Worm (Caenorhabditis elegans): Measurements from ENCODE around the gene atg-4.2.

The atg-4.2 gene

DNA sequence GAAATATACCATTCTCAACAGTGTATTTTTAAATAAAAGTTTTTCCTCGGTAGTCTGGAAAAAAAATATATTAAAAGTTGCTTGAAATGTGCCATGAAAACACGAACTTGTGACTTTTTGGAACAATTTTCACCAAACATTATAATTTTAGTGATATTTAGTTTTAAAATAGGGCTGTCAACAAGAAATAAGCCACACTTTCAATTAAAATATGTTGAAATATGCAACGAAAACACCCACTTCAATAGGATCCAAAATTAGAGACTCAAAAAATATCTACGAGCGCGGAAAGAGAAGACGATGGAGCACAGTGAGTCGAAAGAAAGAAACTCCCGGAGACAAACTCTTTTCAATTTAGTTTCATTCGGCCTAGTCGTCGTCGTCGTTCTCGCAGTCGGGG lies 25.7 kb downstream of the atg-4.2 start, which contains the start of gene ZK792.12:
ZK792.12 (plus strand) TSS at position 301 of the 400 bp plus-strand sequence.
- TF ChIP-seq flt-1 (GFP tag; IDR thresholded peaks at IDR 0.05) (no peak), aly-1 (tag; optimal IDR thresholded peaks at IDR 0.05) (no peak), tra-4 (tag; optimal IDR thresholded peaks at IDR 0.05) (no peak), tbx-11 (GFP tag; IDR thresholded peaks at IDR 0.05) (no peak), pes-1 (GFP tag; IDR thresholded peaks at IDR 0.05) (no peak), F13C5.2 (tag; optimal IDR thresholded peaks at IDR 0.05) (no peak), ceh-13 (GFP tag; optimal IDR thresholded peaks at IDR 0.05) (no peak), B0310.2 (tag; optimal IDR thresholded peaks at IDR 0.05) (no peak), ets-7 (tag; optimal IDR thresholded peaks at IDR 0.05) (no peak), ceh-36 (tag; optimal IDR thresholded peaks at IDR 0.05) (no peak)

DNA sequence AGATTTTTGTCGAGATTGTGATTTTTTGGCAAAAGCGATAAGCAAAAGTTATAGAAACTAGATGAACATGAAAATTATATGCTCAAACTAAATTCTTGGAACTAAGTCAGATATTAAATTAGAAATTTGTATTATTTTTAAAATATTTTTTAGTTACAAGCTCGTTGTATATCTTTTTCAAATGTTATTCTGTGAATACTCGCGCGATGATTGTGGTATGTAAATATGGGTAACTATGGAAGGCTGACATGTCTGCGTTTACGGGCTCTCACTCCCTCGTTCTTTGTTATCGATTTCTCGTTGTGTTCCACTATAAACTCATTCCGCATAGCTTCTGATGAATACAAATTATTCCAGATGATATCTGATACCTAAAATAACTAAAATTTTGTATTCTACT lies 26.3 kb downstream of the atg-4.2 start, which contains the start of gene ZK792.7:
ZK792.7 (plus strand) TSS at position 301 of the 400 bp plus-strand sequence.
- no peak for TF ChIP-seq flt-1 (GFP tag; IDR thresholded peaks at IDR 0.05)
- TF ChIP-seq sea-1 (GFP tag; conservative IDR thresholded peaks at IDR 0.05): no peak
- no peak for TF ChIP-seq ceh-13 (GFP tag; optimal IDR thresholded peaks at IDR 0.05)
- no peak for TF ChIP-seq tbx-37 (GFP tag; conservative IDR thresholded peaks at IDR 0.05)
- no peak for TF ChIP-seq B0310.2 (tag; optimal IDR thresholded peaks at IDR 0.05)
- no peak for TF ChIP-seq ceh-36 (tag; optimal IDR thresholded peaks at IDR 0.05)
- no peak for TF ChIP-seq aly-1 (tag; optimal IDR thresholded peaks at IDR 0.05)
- TF ChIP-seq tbx-11 (GFP tag; IDR thresholded peaks at IDR 0.05): no peak
- no peak for TF ChIP-seq F13C5.2 (tag; optimal IDR thresholded peaks at IDR 0.05)
- TF ChIP-seq scrt-1 (GFP tag; IDR thresholded peaks at IDR 0.05): no peak
- TF ChIP-seq hnd-1 (tag; optimal IDR thresholded peaks at IDR 0.05): no peak
- no peak for TF ChIP-seq pes-1 (GFP tag; IDR thresholded peaks at IDR 0.05)
- TF ChIP-seq tra-4 (tag; optimal IDR thresholded peaks at IDR 0.05): no peak
- no peak for TF ChIP-seq hmg-4 (GFP tag; optimal IDR thresholded peaks at IDR 0.05)
- no peak for TF ChIP-seq hmbx-1 (tag; optimal IDR thresholded peaks at IDR 0.05)
- TF ChIP-seq ets-7 (tag; optimal IDR thresholded peaks at IDR 0.05): no peak
- TF ChIP-seq ama-1 (optimal IDR thresholded peaks at IDR 0.05): no peak

DNA sequence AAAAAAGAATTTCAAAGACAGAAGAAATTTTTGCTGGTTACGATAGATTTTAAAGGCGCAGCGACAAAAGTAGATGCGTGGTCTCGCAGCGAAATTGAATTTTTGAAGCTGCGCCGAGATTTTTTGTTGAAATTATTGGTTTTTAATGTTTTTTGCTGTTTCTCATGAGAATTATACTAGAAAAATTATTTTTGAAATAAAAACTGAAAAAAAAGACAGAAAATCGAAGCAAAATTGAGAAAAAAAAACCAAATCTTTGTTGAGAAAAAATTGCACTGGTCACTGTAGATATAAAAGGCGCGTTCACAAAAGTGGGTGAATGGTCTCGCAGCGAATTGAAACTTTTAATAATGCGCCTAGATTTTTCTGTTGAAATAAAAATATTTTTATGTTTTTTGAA lies 27.8 kb downstream of the atg-4.2 start:
- no peak for TF ChIP-seq aly-1 (tag; optimal IDR thresholded peaks at IDR 0.05)
- no peak for TF ChIP-seq ceh-13 (GFP tag; optimal IDR thresholded peaks at IDR 0.05)
- TF ChIP-seq tbx-37 (GFP tag; conservative IDR thresholded peaks at IDR 0.05): no peak
- TF ChIP-seq F13C5.2 (tag; optimal IDR thresholded peaks at IDR 0.05): no peak
- TF ChIP-seq ceh-36 (tag; optimal IDR thresholded peaks at IDR 0.05): no peak
- TF ChIP-seq flt-1 (GFP tag; IDR thresholded peaks at IDR 0.05): no peak
- TF ChIP-seq scrt-1 (GFP tag; IDR thresholded peaks at IDR 0.05): no peak

DNA sequence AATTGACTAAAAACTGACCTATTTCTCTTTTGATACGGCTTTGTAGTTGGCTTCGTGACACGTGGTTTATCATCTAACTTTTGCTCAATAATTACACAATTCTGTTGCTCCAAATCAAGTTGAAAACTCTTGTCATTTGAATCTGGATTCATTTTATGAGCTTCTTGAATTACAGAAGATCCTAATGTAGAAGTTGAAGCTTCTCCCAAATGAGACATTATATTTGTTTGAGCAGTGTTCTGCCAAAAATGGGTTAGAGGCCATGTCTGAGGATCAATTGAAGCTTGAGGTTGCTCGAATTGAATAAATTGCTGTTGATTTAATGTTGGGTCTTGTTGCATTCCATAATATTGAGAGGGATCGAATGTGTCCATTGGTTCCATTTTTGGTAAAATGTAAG lies 29.7 kb downstream of the atg-4.2 start:
- TF ChIP-seq ceh-13 (GFP tag; optimal IDR thresholded peaks at IDR 0.05): no peak
- no peak for TF ChIP-seq tbx-37 (GFP tag; conservative IDR thresholded peaks at IDR 0.05)
- TF ChIP-seq scrt-1 (GFP tag; IDR thresholded peaks at IDR 0.05): no peak
- TF ChIP-seq flt-1 (GFP tag; IDR thresholded peaks at IDR 0.05): no peak
- no peak for TF ChIP-seq hnd-1 (tag; optimal IDR thresholded peaks at IDR 0.05)

DNA sequence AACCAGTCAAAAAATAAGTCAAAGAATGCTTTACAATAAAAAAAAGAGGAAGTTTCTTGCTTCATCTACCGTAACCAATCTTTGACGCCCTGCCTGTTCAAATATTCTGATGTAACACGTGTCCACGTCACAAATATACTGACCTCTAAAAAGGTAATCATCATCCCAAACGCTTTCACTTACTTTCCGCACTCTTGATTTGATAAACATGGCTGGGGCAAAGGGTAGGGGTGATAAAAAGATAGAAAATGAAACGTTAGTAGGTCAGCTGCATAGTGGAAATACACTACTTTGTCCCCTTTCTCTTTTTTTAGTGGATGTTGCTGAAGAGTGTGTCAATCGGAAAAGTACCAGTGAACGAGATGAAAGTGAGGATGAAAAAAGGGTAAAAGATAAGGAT lies 32.3 kb downstream of the atg-4.2 start:
- TF ChIP-seq pes-1 (GFP tag; IDR thresholded peaks at IDR 0.05): no peak
- no peak for TF ChIP-seq tbx-11 (GFP tag; IDR thresholded peaks at IDR 0.05)
- no peak for TF ChIP-seq scrt-1 (GFP tag; IDR thresholded peaks at IDR 0.05)
- no peak for TF ChIP-seq hnd-1 (tag; optimal IDR thresholded peaks at IDR 0.05)
- TF ChIP-seq flt-1 (GFP tag; IDR thresholded peaks at IDR 0.05): no peak
- TF ChIP-seq hmg-4 (GFP tag; optimal IDR thresholded peaks at IDR 0.05): no peak
- TF ChIP-seq ceh-13 (GFP tag; optimal IDR thresholded peaks at IDR 0.05): no peak
- TF ChIP-seq tra-4 (tag; optimal IDR thresholded peaks at IDR 0.05): no peak
- no peak for TF ChIP-seq B0310.2 (tag; optimal IDR thresholded peaks at IDR 0.05)
- TF ChIP-seq ceh-36 (tag; optimal IDR thresholded peaks at IDR 0.05): no peak
- no peak for TF ChIP-seq aly-1 (tag; optimal IDR thresholded peaks at IDR 0.05)

DNA sequence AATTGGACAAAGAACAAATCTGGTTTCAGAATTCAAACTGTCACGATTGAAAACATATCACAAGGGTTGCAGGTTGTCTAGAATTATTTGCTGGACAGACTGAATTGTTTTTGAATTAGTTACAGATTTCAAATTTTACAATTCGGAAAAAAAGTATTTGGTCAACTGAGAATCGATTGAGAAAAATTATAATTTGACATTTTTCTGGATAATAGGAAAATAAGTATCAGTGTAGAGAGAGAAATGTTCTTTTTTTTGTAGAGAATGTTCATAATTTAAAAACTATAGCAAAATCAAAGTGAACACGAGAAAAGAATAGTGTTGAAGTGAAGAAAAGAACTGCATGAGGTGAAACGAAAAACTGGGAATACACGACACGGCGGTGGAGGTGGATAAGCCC lies 32.9 kb downstream of the atg-4.2 start, which contains the start of gene dpy-20:
dpy-20 (minus strand) TSS at position 101 of the 400 bp plus-strand sequence.
- TF ChIP-seq ceh-13 (GFP tag; optimal IDR thresholded peaks at IDR 0.05) (no peak), ets-7 (tag; optimal IDR thresholded peaks at IDR 0.05) (no peak), hmbx-1 (tag; optimal IDR thresholded peaks at IDR 0.05) (no peak), hnd-1 (tag; optimal IDR thresholded peaks at IDR 0.05) (no peak), aly-1 (tag; optimal IDR thresholded peaks at IDR 0.05) (no peak), tbx-11 (GFP tag; IDR thresholded peaks at IDR 0.05) (no peak), ceh-36 (tag; optimal IDR thresholded peaks at IDR 0.05) (no peak), sea-1 (GFP tag; conservative IDR thresholded peaks at IDR 0.05) (no peak)

DNA sequence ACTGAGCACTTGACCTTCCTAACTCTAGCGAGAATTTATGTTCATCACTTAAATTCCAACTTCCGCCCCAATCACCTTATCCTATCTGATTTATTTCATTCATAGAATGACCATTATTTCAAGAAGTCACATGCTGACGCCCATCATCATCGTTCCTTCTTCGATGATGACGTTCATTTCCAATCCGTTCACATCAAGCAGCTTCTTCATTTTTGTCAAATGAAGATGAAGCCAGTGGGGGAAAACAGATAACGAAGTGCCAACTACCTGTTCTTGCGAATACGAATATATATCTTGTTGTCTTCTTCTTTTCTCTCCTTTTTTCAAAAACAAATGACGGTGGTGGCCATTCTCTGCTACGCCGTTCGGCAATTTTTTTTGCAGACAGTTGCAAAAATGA lies 34.1 kb downstream of the atg-4.2 start:
- TF ChIP-seq F13C5.2 (tag; optimal IDR thresholded peaks at IDR 0.05) (no peak), flt-1 (GFP tag; IDR thresholded peaks at IDR 0.05) (no peak), tbx-37 (GFP tag; conservative IDR thresholded peaks at IDR 0.05) (no peak), ceh-13 (GFP tag; optimal IDR thresholded peaks at IDR 0.05) (no peak), B0310.2 (tag; optimal IDR thresholded peaks at IDR 0.05) (no peak)

DNA sequence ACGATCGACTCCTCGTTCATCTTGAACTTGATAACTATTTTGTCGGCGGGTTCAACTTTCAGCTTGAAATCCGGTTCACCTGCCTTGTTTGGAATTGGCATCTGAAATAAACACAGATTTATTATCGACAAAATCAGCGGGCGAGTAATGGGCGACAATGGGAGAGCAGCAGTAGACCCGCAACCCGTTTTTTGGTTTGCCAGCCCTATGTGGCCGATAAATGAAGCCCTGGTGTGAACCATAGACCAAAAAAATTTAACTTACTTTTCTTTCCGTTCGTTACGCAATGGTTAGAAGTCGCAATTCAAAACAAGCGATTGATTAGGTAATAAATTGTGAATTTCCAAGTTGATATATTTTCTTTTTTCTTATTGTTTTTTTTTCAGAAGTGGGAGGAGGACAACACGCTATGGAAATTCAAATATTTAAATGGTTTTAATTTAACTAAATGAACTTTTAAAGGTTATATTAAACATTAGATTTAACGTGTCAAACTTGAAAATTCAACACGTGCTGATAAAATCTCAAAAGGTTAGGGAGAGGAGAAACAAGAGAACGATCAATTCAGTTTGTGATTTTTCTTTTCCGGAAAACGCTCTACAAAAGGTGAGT lies 36.0 kb downstream of the atg-4.2 start, which contains the start of the genes T22B3.3 and alg-3:
T22B3.3 (minus strand) TSS at position 101 of the 612 bp plus-strand sequence.
alg-3 (plus strand) TSS at position 562 of the 612 bp plus-strand sequence.
- no peak for TF ChIP-seq hmg-4 (GFP tag; optimal IDR thresholded peaks at IDR 0.05)
- TF ChIP-seq F13C5.2 (tag; optimal IDR thresholded peaks at IDR 0.05): no peak
- no peak for TF ChIP-seq tra-4 (tag; optimal IDR thresholded peaks at IDR 0.05)
- TF ChIP-seq tbx-11 (GFP tag; IDR thresholded peaks at IDR 0.05): no peak
- TF ChIP-seq tbx-37 (GFP tag; conservative IDR thresholded peaks at IDR 0.05): no peak
- no peak for TF ChIP-seq scrt-1 (GFP tag; IDR thresholded peaks at IDR 0.05)
- TF ChIP-seq B0310.2 (tag; optimal IDR thresholded peaks at IDR 0.05): no peak
